Worm (Caenorhabditis elegans) whole organism, late embryonic: ENCODE data around the gene srz-12.
"Not testable (repeated sequence)": the region's sequence is repeated elsewhere in the genome, so short reads cannot be mapped to it uniquely, and the experiment has no call there.

Experiments
- C08G9.2 ChIP-seq: sonication (generic microtip); optimal IDR thresholded peaks from 2 replicates; lab custom pipeline; 2016; ENCODE audit warnings: mild to moderate bottlenecking, missing genetic modification characterization, moderate library complexity, missing compliant biosample characterization
- F13H6.1 ChIP-seq: sonication (generic microtip); optimal IDR thresholded peaks from 2 replicates; lab custom pipeline; 2016; ENCODE audit warnings: missing genetic modification characterization, missing compliant biosample characterization
- Y22D7AL.16 ChIP-seq: sonication (generic microtip); optimal IDR thresholded peaks from 2 replicates; lab custom pipeline; 2016; ENCODE audit warnings: missing genetic modification characterization, missing compliant biosample characterization
- ceh-2 ChIP-seq: sonication (generic microtip); optimal IDR thresholded peaks from 2 replicates; lab custom pipeline; 2016; ENCODE audit warnings: missing genotype, missing genetic modification characterization, missing compliant biosample characterization
- ceh-22 ChIP-seq: sonication (generic microtip); optimal IDR thresholded peaks from 2 replicates; lab custom pipeline; 2017; ENCODE audit warnings: missing biosample characterization, missing genetic modification characterization
- ceh-31 ChIP-seq: sonication (generic microtip); optimal IDR thresholded peaks from 2 replicates; lab custom pipeline; 2016; ENCODE audit warnings: missing genetic modification characterization, missing compliant biosample characterization
- ceh-48 ChIP-seq: sonication (generic microtip); optimal IDR thresholded peaks from 2 replicates; lab custom pipeline; 2016; ENCODE audit warnings: missing genetic modification characterization, inconsistent platforms, missing compliant biosample characterization
- ceh-6 ChIP-seq: fragments of 200-800 bp; sonication (Bioruptor generic); optimal IDR thresholded peaks from 2 replicates; lab custom pipeline; 2018; ENCODE audit warnings: mild to moderate bottlenecking, missing genetic modification characterization, missing compliant biosample characterization
- dmd-4 ChIP-seq: sonication (generic microtip); optimal IDR thresholded peaks from 2 replicates; lab custom pipeline; 2016; ENCODE audit warnings: borderline replicate concordance, missing genetic modification characterization, missing compliant biosample characterization
- dve-1 ChIP-seq: sonication (generic microtip); optimal IDR thresholded peaks from 2 replicates; lab custom pipeline; 2017; ENCODE audit warnings: antibody characterized with exemption, mild to moderate bottlenecking, missing genetic modification characterization, missing compliant biosample characterization
- ets-4 ChIP-seq: sonication (generic microtip); optimal IDR thresholded peaks from 2 replicates; lab custom pipeline; 2016; ENCODE audit warnings: missing genetic modification characterization, missing compliant biosample characterization
- gmeb-2 ChIP-seq: sonication (generic microtip); optimal IDR thresholded peaks from 2 replicates; lab custom pipeline; 2016; ENCODE audit warnings: missing genetic modification characterization, inconsistent platforms, missing compliant biosample characterization
- hlh-15 ChIP-seq: sonication (generic microtip); optimal IDR thresholded peaks from 2 replicates; lab custom pipeline; 2016; ENCODE audit warnings: missing genetic modification characterization, missing compliant biosample characterization
- hlh-8 ChIP-seq: sonication (generic microtip); optimal IDR thresholded peaks from 2 replicates; lab custom pipeline; 2016; ENCODE audit warnings: missing genotype, missing genetic modification characterization, missing compliant biosample characterization
- lin-11 ChIP-seq: fragments of 200-800 bp; sonication (Bioruptor generic); optimal IDR thresholded peaks from 2 replicates; lab custom pipeline; 2018; ENCODE audit warnings: mild to moderate bottlenecking, missing genetic modification characterization, missing compliant biosample characterization
- madf-2 ChIP-seq: sonication (generic microtip); optimal IDR thresholded peaks from 2 replicates; lab custom pipeline; 2017; ENCODE audit warnings: missing genetic modification characterization, missing compliant biosample characterization
- mec-3 ChIP-seq: sonication (generic microtip); optimal IDR thresholded peaks from 2 replicates; lab custom pipeline; 2016; ENCODE audit warnings: borderline replicate concordance, missing genetic modification characterization, missing compliant biosample characterization
- nhr-232 ChIP-seq: sonication (generic microtip); optimal IDR thresholded peaks from 2 replicates; lab custom pipeline; 2016; ENCODE audit warnings: missing genetic modification characterization, missing compliant biosample characterization
- npax-4 ChIP-seq: sonication (generic microtip); optimal IDR thresholded peaks from 2 replicates; lab custom pipeline; 2016; ENCODE audit warnings: missing genetic modification characterization, missing compliant biosample characterization
- odd-2 ChIP-seq: sonication (generic microtip); optimal IDR thresholded peaks from 2 replicates; lab custom pipeline; 2017; ENCODE audit warnings: antibody characterized with exemption, mild to moderate bottlenecking, missing genetic modification characterization, missing compliant biosample characterization
- pag-3 ChIP-seq: sonication (generic microtip); optimal IDR thresholded peaks from 2 replicates; lab custom pipeline; 2016; ENCODE audit warnings: missing compliant biosample characterization, missing genetic modification characterization, borderline replicate concordance
- pqm-1 ChIP-seq: sonication (generic microtip); optimal IDR thresholded peaks from 2 replicates; lab custom pipeline; 2016; ENCODE audit warnings: missing genetic modification characterization, missing compliant biosample characterization
- pros-1 ChIP-seq: fragments of 150-350 bp; optimal IDR thresholded peaks from 2 replicates; lab custom pipeline; 2014; ENCODE audit warnings: missing biosample characterization, missing genetic modification reagents, missing genetic modification characterization
- syd-9 ChIP-seq: sonication (generic microtip); optimal IDR thresholded peaks from 2 replicates; lab custom pipeline; 2016; ENCODE audit warnings: mild to moderate bottlenecking, missing genetic modification characterization, moderate library complexity, missing compliant biosample characterization
- tbx-2 ChIP-seq: sonication (generic microtip); optimal IDR thresholded peaks from 2 replicates; lab custom pipeline; 2016; ENCODE audit warnings: missing genetic modification characterization, missing compliant biosample characterization
- tbx-7 ChIP-seq: sonication (generic microtip); optimal IDR thresholded peaks from 2 replicates; lab custom pipeline; 2016; ENCODE audit warnings: missing genotype, missing genetic modification characterization, missing compliant biosample characterization
- unc-42 ChIP-seq: sonication (generic microtip); optimal IDR thresholded peaks from 2 replicates; lab custom pipeline; 2016; ENCODE audit warnings: missing genotype, missing genetic modification characterization, missing compliant biosample characterization
- unc-55 ChIP-seq: sonication (generic microtip); optimal IDR thresholded peaks from 2 replicates; lab custom pipeline; 2017; ENCODE audit warnings: missing biosample characterization, missing genetic modification reagents, missing genetic modification characterization
- unc-86 ChIP-seq: sonication (generic microtip); optimal IDR thresholded peaks from 2 replicates; lab custom pipeline; 2016; ENCODE audit warnings: missing genetic modification characterization, missing compliant biosample characterization
- zip-5 ChIP-seq: sonication (generic microtip); optimal IDR thresholded peaks from 2 replicates; lab custom pipeline; 2016; ENCODE audit warnings: missing genetic modification characterization, missing compliant biosample characterization
- ztf-16 ChIP-seq: sonication (generic microtip); optimal IDR thresholded peaks from 2 replicates; lab custom pipeline; 2017; ENCODE audit warnings: missing genetic modification characterization, missing compliant biosample characterization

Gene srz-12

DNA sequence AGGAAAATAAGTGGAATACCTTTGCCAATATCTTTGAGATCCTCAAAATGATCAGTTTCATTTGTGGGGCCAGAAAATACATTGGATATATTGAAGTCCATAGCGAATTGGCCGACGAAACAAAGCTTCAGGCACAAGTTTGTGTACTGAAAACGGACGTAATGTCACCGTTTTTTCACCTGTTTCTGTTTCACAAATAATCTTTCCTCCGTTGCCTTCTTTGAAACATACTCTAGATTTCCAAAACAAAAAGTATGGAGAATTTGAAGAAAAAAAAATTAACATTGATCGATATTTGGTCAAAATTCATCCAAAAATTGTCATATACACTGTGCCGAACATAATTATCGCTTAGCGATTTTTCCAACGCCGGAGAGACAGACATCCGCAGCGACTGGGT is at the start of gene srz-12:
Gene srz-12 (minus strand): TSS at position 101 of the 400 bp plus-strand sequence.
- TF ChIP-seq ceh-48 (tag; lab: Kevin White, UChicago) (no peak), hlh-8 (tag; lab: Kevin White, UChicago) (no peak), odd-2 (tag; lab: Kevin White, UChicago) (no peak), nhr-232 (no peak), hlh-15 (tag; lab: Kevin White, UChicago) (no peak), lin-11 (tag; lab: Kevin White, UChicago) (no peak), zip-5 (no peak), ceh-31 (tag; lab: Kevin White, UChicago) (no peak), unc-55 (GFP tag; lab: Kevin White, UChicago) (no peak), ceh-22 (tag; lab: Kevin White, UChicago) (no peak), ets-4 (tag; lab: Kevin White, UChicago) (no peak), npax-4 (tag; lab: Kevin White, UChicago) (no peak), ztf-16 (tag; lab: Kevin White, UChicago) (no peak), Y22D7AL.16 (tag; lab: Kevin White, UChicago) (no peak), gmeb-2 (no peak), syd-9 (tag; lab: Kevin White, UChicago) (no peak), madf-2 (tag; lab: Kevin White, UChicago) (no peak), unc-86 (tag; lab: Kevin White, UChicago) (no peak), ceh-6 (no peak), pqm-1 (tag; lab: Kevin White, UChicago) (no peak)
- TF ChIP-seq, all 69 proteins: peak for 0

DNA sequence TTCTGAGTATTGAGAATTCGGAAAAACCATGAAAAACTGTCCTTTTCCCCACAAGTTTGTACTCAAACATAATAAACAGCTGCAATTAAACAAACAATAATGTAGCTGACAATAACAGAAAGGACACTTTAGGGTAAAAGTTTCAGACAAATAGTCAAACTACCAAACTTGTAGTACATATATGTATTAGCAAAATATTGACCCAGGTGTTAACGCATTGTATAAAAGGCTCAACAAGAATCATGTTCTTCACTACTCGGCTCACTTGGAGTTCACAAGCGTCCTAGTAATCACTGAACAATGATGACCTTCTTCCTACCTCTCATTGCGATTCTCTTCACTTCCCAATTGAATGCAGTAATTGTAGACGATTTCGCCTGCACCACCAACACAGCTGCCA is 49.3 kb upstream of the srz-12 start, which contains the start of gene F35E8.6:
Gene F35E8.6 (plus strand): TSS at position 301 of the 400 bp plus-strand sequence.
- TF ChIP-seq madf-2 (tag; lab: Kevin White, UChicago) (no peak), pag-3 (tag; lab: Kevin White, UChicago) (no peak), zip-5 (no peak)

ce11 chrV:15905530-15905929 is 43.0 kb upstream of the srz-12 start, which contains the start of the genes F35E8.1 and F35E8.2:
Gene F35E8.1 (minus strand): TSS chrV:15905630.
Gene F35E8.2 (plus strand): TSS chrV:15905661.
- TF ChIP-seq nhr-232; dmd-4; C08G9.2 (tag; lab: Kevin White, UChicago): not testable (repeated sequence)

DNA sequence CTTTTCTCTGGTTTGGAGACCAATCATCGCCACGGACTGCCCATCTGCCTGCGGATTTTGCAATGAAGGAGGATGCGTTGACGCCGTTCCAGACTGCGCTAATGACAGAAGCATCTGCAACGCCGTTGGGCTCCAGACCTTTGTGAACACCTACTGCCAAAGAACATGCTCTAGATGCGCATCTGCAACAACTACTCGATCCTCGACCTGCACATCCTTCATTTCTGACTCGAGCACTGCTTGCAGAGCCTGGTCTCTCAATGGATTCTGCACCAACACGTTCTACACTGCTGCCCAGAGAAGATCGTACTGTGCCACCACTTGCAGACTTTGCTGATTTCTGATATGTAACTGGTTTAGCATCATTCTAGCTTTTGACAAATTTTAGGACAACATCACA is 38.1 kb upstream of the srz-12 start:
- TF ChIP-seq dmd-4: no peak
- no peak for TF ChIP-seq zip-5
- TF ChIP-seq pqm-1 (tag; lab: Kevin White, UChicago): no peak
- no peak for TF ChIP-seq mec-3 (tag; lab: Kevin White, UChicago)

DNA sequence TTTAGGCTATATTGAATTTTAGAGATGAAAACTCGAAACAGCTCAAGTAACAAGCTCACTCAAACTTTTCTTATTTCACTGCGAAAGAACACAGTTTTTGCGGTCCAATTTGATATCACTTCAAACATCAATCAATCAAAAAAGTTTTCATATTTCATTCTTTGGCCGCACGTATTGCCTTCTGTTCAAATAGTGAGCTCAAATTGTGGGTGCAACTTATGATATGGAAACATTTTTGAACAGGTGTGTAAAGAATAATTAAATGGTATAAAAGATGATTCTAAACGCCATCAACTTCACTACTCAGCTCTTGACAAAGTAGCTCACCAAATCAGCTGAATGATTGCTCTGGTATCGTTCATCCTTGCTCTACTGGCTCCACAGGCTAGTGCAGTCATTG is 37.2 kb upstream of the srz-12 start, which contains the start of gene T06C12.14:
Gene T06C12.14 (plus strand): TSS at position 301 of the 400 bp plus-strand sequence.
- TF ChIP-seq pros-1 (tag; lab: Kevin White, UChicago): no peak
- TF ChIP-seq, all 69 proteins: peak for 0

DNA sequence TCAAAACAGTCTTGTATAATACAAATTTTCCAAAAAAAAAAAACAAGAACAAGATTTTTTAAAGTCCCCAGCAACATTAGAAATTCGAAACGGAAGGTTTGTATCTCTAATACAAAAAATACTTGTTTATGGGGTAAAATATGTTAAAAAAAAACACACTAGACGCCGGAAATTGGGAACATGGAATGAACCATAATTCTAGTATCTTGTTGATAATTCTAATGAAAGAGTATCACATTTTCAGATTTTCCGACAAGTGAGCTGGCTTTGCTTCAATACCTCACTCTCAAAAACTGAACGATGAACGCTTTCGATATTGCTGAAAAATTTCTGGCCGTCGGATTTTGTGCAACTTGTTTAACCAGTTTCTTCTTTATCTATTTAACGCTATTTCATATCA is 35.2 kb upstream of the srz-12 start, which contains the start of gene str-60:
Gene str-60 (plus strand): TSS at position 301 of the 400 bp plus-strand sequence.
- TF ChIP-seq pros-1 (tag; lab: Kevin White, UChicago) (no peak), tbx-2 (tag; lab: Kevin White, UChicago) (no peak), pag-3 (tag; lab: Kevin White, UChicago) (no peak), ceh-2 (tag; lab: Kevin White, UChicago) (no peak), hlh-15 (tag; lab: Kevin White, UChicago) (no peak), unc-42 (tag; lab: Kevin White, UChicago) (no peak), nhr-232 (no peak), npax-4 (tag; lab: Kevin White, UChicago) (no peak), unc-86 (tag; lab: Kevin White, UChicago) (no peak), F13H6.1 (tag; lab: Kevin White, UChicago) (no peak), tbx-7 (tag; lab: Kevin White, UChicago) (no peak), dve-1 (tag; lab: Kevin White, UChicago) (no peak)
